Fruit fly (Drosophila melanogaster): ENCODE results near the gene CG15385.

CG15385 gene

dm6 chr2L:2201107-2201561 is 11.2 kb downstream of the CG15385 start (continued):
- TF ChIP-seq CG15011 (GFP tag; optimal IDR thresholded peaks at IDR 0.05) (peak; percentile 63), CG33213 (GFP tag; optimal IDR thresholded peaks at IDR 0.05) (peak; percentile 72), croc (GFP tag; conservative IDR thresholded peaks at IDR 0.05) (peak; percentile 79), CG6689 (GFP tag; IDR thresholded peaks at IDR 0.05) (peak; percentile 78), luna (GFP tag; optimal IDR thresholded peaks at IDR 0.05) (no peak), sd (tag; optimal IDR thresholded peaks at IDR 0.05) (no peak), CG4424 (GFP tag; optimal IDR thresholded peaks at IDR 0.05) (peak; percentile 90), CG4820 (GFP tag; optimal IDR thresholded peaks at IDR 0.05) (peak; percentile 86), unc-4 (GFP tag; IDR thresholded peaks at IDR 0.05; ENCODE audit: partially characterized antibody) (no peak), Chrac-16 (GFP tag; optimal IDR thresholded peaks at IDR 0.05) (peak; percentile 78), CG4360 (GFP tag; IDR thresholded peaks at IDR 0.05) (no peak), CG15514 (GFP tag; optimal IDR thresholded peaks at IDR 0.05) (peak; percentile 22), inv (GFP tag; IDR thresholded peaks at IDR 0.05; ENCODE audit: partially characterized antibody) (no peak), Mad (GFP tag; optimal IDR thresholded peaks at IDR 0.05) (peak; percentile 42), tgo (GFP tag; IDR thresholded peaks at IDR 0.05) (peak; percentile 61; the same call in 2 of the 3 replicates), Hsf (GFP tag; optimal IDR thresholded peaks at IDR 0.05) (peak; percentile 85), CTCF (GFP tag; optimal IDR thresholded peaks at IDR 0.05) (peak; percentile 38), CG10565 (GFP tag; optimal IDR thresholded peaks at IDR 0.05) (peak; percentile 44), CG8944 (GFP tag; optimal IDR thresholded peaks at IDR 0.05) (peak; percentile 60), CG9437 (GFP tag; optimal IDR thresholded peaks at IDR 0.05) (peak; percentile 70), Sox100B (GFP tag; optimal IDR thresholded peaks at IDR 0.05) (peak; percentile 92), CG14965 (GFP tag; optimal IDR thresholded peaks at IDR 0.05; ENCODE audit: borderline replicate concordance) (peak; percentile 11), ind (GFP tag; optimal IDR thresholded peaks at IDR 0.05) (peak; percentile 69), CG17361 (GFP tag; IDR thresholded peaks at IDR 0.05) (no peak; the same call in 2 of the 3 replicates), CG7987 (GFP tag; optimal IDR thresholded peaks at IDR 0.05) (peak; percentile 59), CoRest (tag; optimal IDR thresholded peaks at IDR 0.05) (peak; percentile 89), sob (GFP tag; IDR thresholded peaks at IDR 0.05) (no peak), CG10366 (GFP tag; IDR thresholded peaks at IDR 0.05) (peak; percentile 60), bcd (GFP tag; optimal IDR thresholded peaks at IDR 0.05) (peak; percentile 81), CG2875 (GFP tag; optimal IDR thresholded peaks at IDR 0.05) (peak; percentile 89), CG13775 (GFP tag; optimal IDR thresholded peaks at IDR 0.05) (peak; percentile 81), CG14441 (GFP tag; IDR thresholded peaks at IDR 0.05) (peak; percentile 44; the same call in 1 of the 2 replicates), seq (GFP tag; IDR thresholded peaks at IDR 0.05) (no peak), CG1603 (tag; optimal IDR thresholded peaks at IDR 0.05) (peak; percentile 83), Sry-β (GFP tag; optimal IDR thresholded peaks at IDR 0.05) (peak; percentile 69), Hr39 (optimal IDR thresholded peaks at IDR 0.05) (no peak), Hmx (GFP tag; optimal IDR thresholded peaks at IDR 0.05) (no peak), Ets65A (GFP tag) (peak; percentile 94), esg (GFP tag; conservative IDR thresholded peaks at IDR 0.05) (peak; percentile 49), CG4730 (GFP tag; IDR thresholded peaks at IDR 0.05) (peak; percentile 33; the same call in 1 of the 2 replicates), stwl (tag; optimal IDR thresholded peaks at IDR 0.05) (peak; percentile 10), CG2120 (GFP tag; optimal IDR thresholded peaks at IDR 0.05) (no peak), Lpt (GFP tag; optimal IDR thresholded peaks at IDR 0.05) (no peak), CG10959 (GFP tag; IDR thresholded peaks at IDR 0.05) (peak; percentile 76), Dip2 (GFP tag; IDR thresholded peaks at IDR 0.05) (no peak), gce (GFP tag; IDR thresholded peaks at IDR 0.05) (peak; percentile 62; the same call in 2 of the 3 replicates), sim (GFP tag; IDR thresholded peaks at IDR 0.05) (peak; percentile 55; the same call in 1 of the 2 replicates), CG10654 (GFP tag; optimal IDR thresholded peaks at IDR 0.05) (peak; percentile 66), Pdp1 (GFP tag; optimal IDR thresholded peaks at IDR 0.05) (peak; percentile 42 to 70), Dek (tag; optimal IDR thresholded peaks at IDR 0.05) (no peak), Oaz (GFP tag; IDR thresholded peaks at IDR 0.05) (no peak), CG2712 (tag; optimal IDR thresholded peaks at IDR 0.05) (peak; percentile 94)
